Worm (Caenorhabditis elegans) whole organism, L1 larva: ENCODE results near the gene cdr-1.

Experiments used
- isw-1 ChIP-seq: fragments of 200-800 bp; sonication (Bioruptor generic); IDR thresholded peaks from 2 replicates; pipeline ENCODE4 v1.3.6; 2022; ENCODE audit warnings: missing genetic modification characterization, missing compliant biosample characterization
- lin-15B ChIP-seq: fragments of 150-350 bp; sonication (generic microtip); optimal IDR thresholded peaks from 3 replicates; lab custom pipeline; 2014; ENCODE audit warnings: missing biosample characterization, missing genetic modification characterization
- nhr-77 ChIP-seq: fragments of 150-350 bp; optimal IDR thresholded peaks from 2 replicates; lab custom pipeline; 2014; ENCODE audit warnings: missing biosample characterization, missing genetic modification characterization
- nhr-85 ChIP-seq: sonication (generic microtip); peaks from one replicate; lab custom pipeline; 2016; ENCODE audit warnings: missing genetic modification characterization, inconsistent platforms, missing compliant biosample characterization
- snpc-4 ChIP-seq: fragments of 150-350 bp; optimal IDR thresholded peaks from 2 replicates; lab custom pipeline; 2014; ENCODE audit warnings: missing biosample characterization, missing genetic modification characterization

DNA sequence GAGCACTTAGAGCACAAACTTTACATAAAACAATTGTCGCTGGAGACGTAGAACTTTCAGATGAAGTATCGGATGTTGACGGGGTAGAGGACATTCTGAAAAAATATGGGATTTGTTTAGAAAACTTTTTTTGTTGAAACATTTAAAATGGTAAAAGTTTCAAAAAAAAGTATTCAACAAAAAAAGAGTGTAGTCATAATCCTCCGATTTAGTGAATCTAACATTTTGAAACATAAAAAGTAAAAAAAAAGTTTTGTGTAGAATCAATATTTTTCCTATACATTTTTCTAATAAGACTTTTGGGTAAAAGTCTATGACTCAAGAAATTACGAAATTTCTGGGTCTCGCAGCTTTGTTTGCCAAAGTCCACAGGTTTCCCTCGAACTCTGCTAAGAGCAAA, 24.4 kb upstream of the cdr-1 start, which contains the start of gene nhr-213:
- TF ChIP-seq snpc-4 (tag; lab: Kevin White, UChicago) (no peak), nhr-77 (no peak), lin-15B (tag; lab: Kevin White, UChicago) (no peak), nhr-85 (no peak), isw-1 (no peak)
